Fruit fly (Drosophila melanogaster) whole organism, pupa: Measurements from ENCODE around the gene tkv.

Experiments
- CG10348 ChIP-seq: fragments of 200-800 bp; sonication (Bioruptor generic); IDR thresholded peaks from 2 replicates; pipeline ENCODE4 v1.3.6; 2022; ENCODE audit warnings: missing biosample characterization, missing genetic modification characterization
- CG12605 ChIP-seq: fragments of 200-800 bp; sonication (Bioruptor generic); IDR thresholded peaks from 2 replicates; pipeline ENCODE4 v1.3.6; 2022; ENCODE audit warnings: missing biosample characterization, missing genetic modification characterization
- CG15710 ChIP-seq: fragments of 200-800 bp; sonication (Bioruptor generic); optimal IDR thresholded peaks from 2 replicates; lab custom pipeline; 2018; ENCODE audit warnings: missing biosample characterization, mild to moderate bottlenecking, missing genetic modification characterization, moderate library complexity
- CG32121 ChIP-seq: fragments of 200-800 bp; sonication (Bioruptor generic); IDR thresholded peaks from 2 replicates; pipeline ENCODE4 v1.3.6; 2022; ENCODE audit warnings: missing biosample characterization, missing genetic modification characterization
- D1 ChIP-seq: fragments of 200-800 bp; sonication (Bioruptor generic); optimal IDR thresholded peaks from 2 replicates; lab custom pipeline; 2018; ENCODE audit warnings: missing biosample characterization, mild to moderate bottlenecking, missing genetic modification characterization, moderate library complexity
- EcR ChIP-seq: fragments of 200-800 bp; sonication (Bioruptor generic); optimal IDR thresholded peaks from 3 replicates; lab custom pipeline; 2019; ENCODE audit warnings: missing biosample characterization, missing genetic modification characterization, mild to moderate bottlenecking, moderate library complexity, missing genetic modification reagents
- Ets98B ChIP-seq: fragments of 200-800 bp; sonication (Bioruptor generic); IDR thresholded peaks from 2 replicates; pipeline ENCODE4 v1.3.6; 2022; ENCODE audit warnings: missing biosample characterization, missing genetic modification characterization
- Pif1A ChIP-seq: fragments of 200-800 bp; sonication (Bioruptor generic); optimal IDR thresholded peaks from 3 replicates; lab custom pipeline; 2016; ENCODE audit warnings: missing biosample characterization, missing genetic modification characterization
- Pif1B ChIP-seq: fragments of 200-800 bp; sonication (Bioruptor generic); optimal IDR thresholded peaks from 3 replicates; lab custom pipeline; 2016; ENCODE audit warnings: missing biosample characterization, missing genetic modification characterization
- fd96Ca ChIP-seq: fragments of 200-800 bp; sonication (Bioruptor generic); IDR thresholded peaks from 3 replicates; pipeline ENCODE4 v1.3.6; 2022; ENCODE audit warnings: missing biosample characterization, missing genetic modification characterization

DNA sequence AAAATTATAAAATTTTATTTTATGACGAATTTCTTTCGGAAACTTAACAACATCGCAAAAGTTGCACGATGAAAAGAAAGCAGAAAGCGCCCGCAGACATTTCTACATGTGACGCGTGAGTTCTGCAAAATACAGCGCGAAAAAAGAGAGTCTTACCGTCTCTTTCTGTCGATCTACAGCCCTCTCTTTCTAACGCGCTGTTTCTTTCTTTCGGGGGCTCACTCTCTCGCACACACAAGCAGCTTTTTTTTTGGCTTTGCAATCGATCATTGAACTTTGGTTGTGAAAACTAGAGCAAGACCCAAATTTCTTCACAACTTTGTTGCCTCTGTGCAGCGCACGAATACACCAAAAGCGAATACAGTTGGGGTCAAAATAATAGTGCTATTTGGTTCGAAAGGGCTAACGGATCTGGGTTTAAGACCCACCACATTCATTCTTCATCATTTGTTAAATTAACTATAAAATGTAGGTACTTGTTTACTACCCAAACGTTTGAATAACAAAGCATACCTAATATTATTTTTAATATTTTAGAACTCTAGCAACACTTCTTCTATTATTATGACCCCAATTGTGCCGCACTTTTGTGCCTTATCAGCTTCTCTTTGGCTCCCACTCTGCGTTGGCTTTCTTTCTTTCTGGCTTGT is 27.9 kb upstream of the tkv start:
- TF ChIP-seq CG12605 (no peak), Pif1A (GFP tag; lab: Kevin White, UChicago) (peak; percentile 73), Ets98B (GFP tag; lab: Robert Waterston, UW) (no peak), fd96Ca (GFP tag; lab: Robert Waterston, UW) (0 out of 3 replicates have a peak, but pooled peaks have one; percentile 27), EcR (GFP tag; lab: Kevin White, UChicago) (no peak), D1 (tag; lab: Kevin White, UChicago) (no peak), CG10348 (GFP tag; lab: Robert Waterston, UW) (no peak), CG32121 (GFP tag; lab: Robert Waterston, UW) (peak; percentile 73), Pif1B (GFP tag; lab: Kevin White, UChicago) (peak; percentile 6), CG15710 (tag; lab: Kevin White, UChicago) (peak; percentile 53)
